Worm (Caenorhabditis elegans) whole organism, late embryonic: ENCODE measurements around the gene srn-1.

Source experiments
- C38D4.7 ChIP-seq: fragments of 200-800 bp; sonication (Bioruptor generic); optimal IDR thresholded peaks from 2 replicates; lab custom pipeline; 2018; ENCODE audit warnings: mild to moderate bottlenecking, missing genetic modification characterization, moderate library complexity, missing compliant biosample characterization
- ama-1 ChIP-seq: fragments of 150-350 bp; optimal IDR thresholded peaks from 2 replicates; lab custom pipeline; 2014
- ceh-19 ChIP-seq: fragments of 200-800 bp; sonication (Bioruptor generic); optimal IDR thresholded peaks from 2 replicates; lab custom pipeline; 2018; ENCODE audit warnings: mild to moderate bottlenecking, missing genetic modification characterization, missing compliant biosample characterization
- ceh-9 ChIP-seq: sonication (generic microtip); optimal IDR thresholded peaks from 2 replicates; lab custom pipeline; 2016; ENCODE audit warnings: mild to moderate bottlenecking, missing genetic modification characterization, inconsistent platforms, missing compliant biosample characterization
- dmd-4 ChIP-seq: sonication (generic microtip); optimal IDR thresholded peaks from 2 replicates; lab custom pipeline; 2016; ENCODE audit warnings: borderline replicate concordance, missing genetic modification characterization, missing compliant biosample characterization
- fkh-10 ChIP-seq: fragments of 150-350 bp; optimal IDR thresholded peaks from 2 replicates; lab custom pipeline; 2014; ENCODE audit warnings: missing biosample characterization, missing genetic modification reagents, missing genetic modification characterization
- hlh-30 ChIP-seq: sonication (generic microtip); optimal IDR thresholded peaks from 2 replicates; lab custom pipeline; 2017; ENCODE audit warnings: antibody characterized with exemption, missing genetic modification characterization, missing compliant biosample characterization; ENCODE audit not compliant: insufficient read depth
- lim-6 ChIP-seq: sonication (generic microtip); optimal IDR thresholded peaks from 2 replicates; lab custom pipeline; 2016; ENCODE audit warnings: missing genetic modification characterization, missing compliant biosample characterization
- nfya-1 ChIP-seq: sonication (generic microtip); optimal IDR thresholded peaks from 2 replicates; lab custom pipeline; 2017; ENCODE audit warnings: missing genetic modification characterization, mild to moderate bottlenecking, missing compliant biosample characterization, antibody characterized with exemption, moderate library complexity
- odd-2 ChIP-seq: sonication (generic microtip); optimal IDR thresholded peaks from 2 replicates; lab custom pipeline; 2017; ENCODE audit warnings: antibody characterized with exemption, mild to moderate bottlenecking, missing genetic modification characterization, missing compliant biosample characterization
- pax-1 ChIP-seq: fragments of 150-350 bp; optimal IDR thresholded peaks from 2 replicates; lab custom pipeline; 2014; ENCODE audit warnings: missing biosample characterization, missing genetic modification characterization
- pha-4 ChIP-seq: fragments of 150-350 bp; optimal IDR thresholded peaks from 2 replicates; lab custom pipeline; 2018; ENCODE audit warnings: missing biosample characterization, missing genetic modification reagents, missing genetic modification characterization
- pqm-1 ChIP-seq: sonication (generic microtip); optimal IDR thresholded peaks from 2 replicates; lab custom pipeline; 2016; ENCODE audit warnings: missing genetic modification characterization, missing compliant biosample characterization
- sdc-2 ChIP-seq: sonication (generic microtip); optimal IDR thresholded peaks from 2 replicates; lab custom pipeline; 2016; ENCODE audit warnings: missing genotype, missing genetic modification characterization, missing compliant biosample characterization

ce11 chrV:6316632-6317031 is 30.4 kb upstream of the srn-1 start, which contains the start of gene cest-24:
- TF ChIP-seq sdc-2 (no peak), pqm-1 (no peak), fkh-10 (GFP tag; lab: Kevin White, UChicago) (no peak), C38D4.7 (GFP tag; lab: Kevin White, UChicago) (no peak), lim-6 (tag; lab: Kevin White, UChicago) (no peak), hlh-30 (tag; lab: Kevin White, UChicago) (no peak), ceh-19 (GFP tag; lab: Kevin White, UChicago) (no peak), ama-1 (lab: Kevin White, UChicago) (no peak), nfya-1 (tag; lab: Kevin White, UChicago) (no peak), odd-2 (no peak), pha-4 (tag; lab: Kevin White, UChicago) (no peak), pax-1 (tag; lab: Kevin White, UChicago) (no peak), ceh-9 (tag; lab: Kevin White, UChicago) (no peak), dmd-4 (tag; lab: Kevin White, UChicago) (no peak)
